Fruit fly (Drosophila melanogaster) whole organism: Measurements from ENCODE around the gene Ost48.

Experiments
- CG8478 ChIP-seq: fragments of >200 bp; optimal IDR thresholded peaks from 2 replicates; lab custom pipeline; 2018; ENCODE audit warnings: inconsistent platforms
- Dll ChIP-seq: fragments of >200 bp; optimal IDR thresholded peaks from 2 replicates; lab custom pipeline; 2017
- EcR ChIP-seq, 2 experiments: fragments of >200 bp; optimal IDR thresholded peaks; 2 replicates each; lab custom pipeline; 2017; ENCODE audit warnings: missing biosample characterization in 2 of 2, missing genetic modification characterization in 2 of 2, missing genetic modification reagents in 2 of 2
- pan ChIP-seq: fragments of >200 bp; optimal IDR thresholded peaks from 2 replicates; lab custom pipeline; 2017
- psq ChIP-seq: fragments of >200 bp; optimal IDR thresholded peaks from 2 replicates; lab custom pipeline; 2017
- usp ChIP-seq: fragments of >200 bp; optimal IDR thresholded peaks from 2 replicates; lab custom pipeline; 2017; ENCODE audit warnings: missing biosample characterization, missing genetic modification characterization, mixed read lengths

DNA sequence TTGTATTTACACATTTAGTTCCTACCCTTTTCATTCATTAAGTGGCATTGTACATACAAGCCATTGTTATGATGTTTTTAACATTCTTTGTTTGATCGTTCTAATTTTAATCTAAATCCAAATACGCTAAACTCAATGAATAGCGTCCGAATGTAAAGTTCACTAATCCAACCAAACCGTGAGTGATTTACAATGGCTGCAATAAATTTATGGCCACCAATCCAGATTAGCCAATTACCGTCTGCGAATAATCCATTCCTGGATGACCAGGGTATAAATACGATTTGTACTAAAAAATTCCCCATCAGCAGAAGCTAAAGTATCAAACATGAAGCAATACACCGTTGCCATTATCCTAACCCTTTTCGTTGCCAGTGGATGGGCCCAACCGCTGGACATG, 33.0 kb upstream of the Ost48 start, which contains the start of gene CG12057:
- TF ChIP-seq usp (GFP tag; lab: Kevin White, UChicago) (no peak), CG8478 (lab: Kevin White, UChicago) (no peak), pan (lab: Kevin White, UChicago) (no peak), psq (lab: Kevin White, UChicago) (no peak), EcR (GFP tag; optimal IDR thresholded peaks at IDR 0.05; lab: Kevin White, UChicago) (no peak), Dll (lab: Kevin White, UChicago) (no peak)
